Fruit fly (Drosophila melanogaster) whole organism, wandering third instar larva: ENCODE results near the gene CG4213.

Experiments used
- Hr78 ChIP-seq: fragments of >200 bp; optimal IDR thresholded peaks from 2 replicates; lab custom pipeline; 2017; ENCODE audit warnings: missing biosample characterization, missing genetic modification characterization
- Myc ChIP-seq: fragments of >200 bp; optimal IDR thresholded peaks from 2 replicates; lab custom pipeline; 2017
- OdsH ChIP-seq: fragments of 200-800 bp; sonication (Bioruptor generic); optimal IDR thresholded peaks from 2 replicates; lab custom pipeline; 2016; ENCODE audit warnings: missing biosample characterization, mild to moderate bottlenecking, missing genetic modification characterization
- Sp1 ChIP-seq: fragments of 200-800 bp; sonication (Bioruptor generic); optimal IDR thresholded peaks from 3 replicates; lab custom pipeline; 2019; ENCODE audit warnings: missing biosample characterization, mild to moderate bottlenecking, missing genetic modification characterization, moderate library complexity
- ey ChIP-seq: fragments of 200-800 bp; sonication (Bioruptor generic); optimal IDR thresholded peaks from 2 replicates; lab custom pipeline; 2016; ENCODE audit warnings: missing biosample characterization, missing genetic modification characterization
- fru ChIP-seq: fragments of 200-800 bp; sonication (Bioruptor generic); optimal IDR thresholded peaks from 3 replicates; lab custom pipeline; 2016; ENCODE audit warnings: missing biosample characterization, mild to moderate bottlenecking, missing genetic modification characterization
- h ChIP-seq: fragments of 200-800 bp; sonication (Bioruptor generic); optimal IDR thresholded peaks from 3 replicates; lab custom pipeline; 2016; ENCODE audit warnings: missing biosample characterization, mild to moderate bottlenecking, missing genetic modification characterization
- jim ChIP-seq: fragments of 175-275, 200-325 bp; sonication (Bioruptor generic); optimal IDR thresholded peaks from 2 replicates; lab custom pipeline; 2016; ENCODE audit warnings: missing biosample characterization, mild to moderate bottlenecking, missing genetic modification characterization
- lola ChIP-seq: fragments of >200 bp; optimal IDR thresholded peaks from 2 replicates; lab custom pipeline; 2017; ENCODE audit warnings: missing biosample characterization, missing genetic modification characterization
- pan ChIP-seq: fragments of >200 bp; optimal IDR thresholded peaks from 2 replicates; lab custom pipeline; 2017
- psq ChIP-seq: fragments of 200-800 bp; sonication (Bioruptor generic); optimal IDR thresholded peaks from 3 replicates; lab custom pipeline; 2017; ENCODE audit warnings: missing biosample characterization, mild to moderate bottlenecking, missing genetic modification characterization, moderate library complexity
- sage ChIP-seq: fragments of 200-800 bp; sonication (Bioruptor generic); optimal IDR thresholded peaks from 2 replicates; lab custom pipeline; 2016; ENCODE audit warnings: missing biosample characterization, mild to moderate bottlenecking, missing genetic modification characterization
- woc ChIP-seq: sonication (Bioruptor generic); optimal IDR thresholded peaks from 2 replicates; lab custom pipeline; 2016; ENCODE audit warnings: missing biosample characterization, mild to moderate bottlenecking, missing genetic modification characterization

dm6 chr2L:414593-415399 lies 12.8 kb upstream of the CG4213 start, which contains the start of the genes AP-2alpha and ebi:
- TF ChIP-seq fru (GFP tag; lab: Kevin White, UChicago) (peak; percentile 94), pan (lab: Kevin White, UChicago) (no peak), Hr78 (no peak), sage (GFP tag; lab: Kevin White, UChicago) (no peak), Myc (no peak), jim (GFP tag; lab: Kevin White, UChicago) (no peak), h (peak; percentile 89), lola (no peak), psq (peak; percentile 75), Sp1 (peak; percentile 88), woc (GFP tag; lab: Kevin White, UChicago) (peak; percentile 97), OdsH (GFP tag; lab: Kevin White, UChicago) (peak; percentile 82), ey (GFP tag; lab: Kevin White, UChicago) (peak; percentile 89)
